Worm (Caenorhabditis elegans) whole organism, midembryonic: ENCODE data around the gene F31F6.1.

Experiments used
- T22C8.4 ChIP-seq: fragments of 200-800 bp; sonication (Bioruptor generic); IDR thresholded peaks from 2 replicates; pipeline ENCODE4 v1.3.6; 2022; ENCODE audit warnings: missing genetic modification characterization, missing compliant biosample characterization
- cog-1 ChIP-seq: sonication (generic microtip); optimal IDR thresholded peaks from 2 replicates; lab custom pipeline; 2016; ENCODE audit warnings: missing genetic modification characterization, missing compliant biosample characterization
- flt-1 ChIP-seq: fragments of 200-800 bp; sonication (Bioruptor generic); IDR thresholded peaks from 2 replicates; pipeline ENCODE4 v1.3.6; 2022; ENCODE audit warnings: missing genetic modification characterization, missing compliant biosample characterization
- klf-2 ChIP-seq: fragments of 200-800 bp; sonication (Bioruptor generic); conservative IDR thresholded peaks from 2 replicates; pipeline ENCODE4 v1.3.6; 2022; ENCODE audit warnings: missing genetic modification reagents, missing genetic modification characterization, missing compliant biosample characterization
- med-1 ChIP-seq: sonication (generic microtip); optimal IDR thresholded peaks from 2 replicates; lab custom pipeline; 2017; ENCODE audit warnings: missing genetic modification characterization, mild to moderate bottlenecking, missing compliant biosample characterization, antibody characterized with exemption, missing genetic modification reagents; ENCODE audit not compliant: insufficient read depth
- ref-1 ChIP-seq: fragments of 200-800 bp; sonication (Bioruptor generic); conservative IDR thresholded peaks from 2 replicates; pipeline ENCODE4 v1.3.6; 2022; ENCODE audit warnings: missing genetic modification reagents, missing genetic modification characterization, missing compliant biosample characterization
- tab-1 ChIP-seq: fragments of 200-800 bp; sonication (Bioruptor generic); IDR thresholded peaks from 2 replicates; pipeline ENCODE4 v1.3.6; 2022; ENCODE audit warnings: missing genetic modification characterization, missing compliant biosample characterization
- ztf-23 ChIP-seq: fragments of 200-800 bp; sonication (Bioruptor generic); IDR thresholded peaks from 2 replicates; pipeline ENCODE4 v1.3.6; 2022; ENCODE audit warnings: missing genetic modification reagents, missing genetic modification characterization, missing compliant biosample characterization
- ztf-29 ChIP-seq: fragments of 200-800 bp; sonication (Bioruptor generic); IDR thresholded peaks from 2 replicates; pipeline ENCODE4 v1.3.6; 2022; ENCODE audit warnings: missing genetic modification reagents, missing genetic modification characterization, missing compliant biosample characterization

- no peak for TF ChIP-seq ztf-29 (GFP tag; lab: Robert Waterston, UW)
- TF ChIP-seq flt-1 (GFP tag; lab: Robert Waterston, UW), result no peak
- TF ChIP-seq tab-1 (GFP tag; lab: Robert Waterston, UW), result no peak
- no peak for TF ChIP-seq ref-1
- no peak for TF ChIP-seq klf-2 (GFP tag; lab: Robert Waterston, UW)
- TF ChIP-seq cog-1 (tag; lab: Kevin White, UChicago), result no peak
- no peak for TF ChIP-seq T22C8.4 (GFP tag; lab: Robert Waterston, UW)
- no peak for TF ChIP-seq ztf-23 (GFP tag; lab: Robert Waterston, UW)
- TF ChIP-seq med-1 (GFP tag; lab: Kevin White, UChicago), result no peak
Observed at ce11 chrX:14872817-14873469, 4.8 kb upstream of the F31F6.1 start, which contains the start of gene F31F6.3.
